Worm (Caenorhabditis elegans) whole organism, L2 larva: Measurements from ENCODE around the gene C54F6.19.

Experiments
- C34F6.9 ChIP-seq: fragments of 150-350 bp; optimal IDR thresholded peaks from 2 replicates; lab custom pipeline; 2014; ENCODE audit warnings: missing biosample characterization, missing genetic modification characterization
- ceh-16 ChIP-seq: fragments of 150-350 bp; optimal IDR thresholded peaks from 2 replicates; lab custom pipeline; 2014; ENCODE audit warnings: missing biosample characterization, missing genetic modification characterization
- ceh-82 ChIP-seq: fragments of 150-350 bp; optimal IDR thresholded peaks from 2 replicates; lab custom pipeline; 2014; ENCODE audit warnings: missing biosample characterization, missing genetic modification characterization
- mab-5 ChIP-seq: fragments of 150-350 bp; optimal IDR thresholded peaks from 2 replicates; lab custom pipeline; 2014; ENCODE audit warnings: missing biosample characterization, missing genetic modification characterization
- nhr-23 ChIP-seq: fragments of 150-350 bp; optimal IDR thresholded peaks from 2 replicates; lab custom pipeline; 2014; ENCODE audit warnings: missing biosample characterization, missing genetic modification reagents, missing genetic modification characterization
- nhr-6 ChIP-seq: fragments of 150-350 bp; optimal IDR thresholded peaks from 2 replicates; lab custom pipeline; 2014; ENCODE audit warnings: missing biosample characterization, missing genetic modification characterization
- snpc-4 ChIP-seq: fragments of 150-350 bp; optimal IDR thresholded peaks from 2 replicates; lab custom pipeline; 2014; ENCODE audit warnings: missing biosample characterization, missing genetic modification characterization

C54F6.19 gene

ce11 chrV:7587637-7588036 lies 42.4 kb downstream of the C54F6.19 start, which contains the start of the genes F19F10.11 and C50E3.5 (continued):
- TF ChIP-seq C34F6.9 (tag; lab: Kevin White, UChicago) (peak; percentile 82), nhr-6 (tag; lab: Kevin White, UChicago) (peak; percentile 31), nhr-23 (no peak), ceh-82 (tag; lab: Kevin White, UChicago) (no peak)
- TF ChIP-seq, all 48 proteins: peak for 12

ce11 chrV:7590454-7590853 lies 45.2 kb downstream of the C54F6.19 start, which contains the start of gene C50E3.6:
TSS of gene C50E3.6 (minus strand) at chrV:7590554.
- no peak for TF ChIP-seq mab-5 (tag; lab: Kevin White, UChicago)

- no peak for TF ChIP-seq ceh-16 (tag; lab: Kevin White, UChicago)
- peak; percentile 24 for TF ChIP-seq snpc-4 (tag; lab: Kevin White, UChicago)
Measured at ce11 chrV:7595132-7595531, 49.8 kb downstream of the C54F6.19 start.
